Worm (Caenorhabditis elegans) whole organism, young adult: ENCODE data around the gene K05G3.2.

Source experiments
- B0035.1 ChIP-seq: sonication (generic microtip); optimal IDR thresholded peaks from 2 replicates; lab custom pipeline; 2016; ENCODE audit warnings: missing genetic modification characterization, mild to moderate bottlenecking, missing compliant biosample characterization, missing genotype, missing genetic modification reagents
- B0261.1 ChIP-seq: sonication (generic microtip); optimal IDR thresholded peaks from 2 replicates; lab custom pipeline; 2016; ENCODE audit warnings: mild to moderate bottlenecking, missing genetic modification characterization, moderate library complexity, missing compliant biosample characterization
- D2030.7 ChIP-seq: fragments of 200-800 bp; sonication (Bioruptor generic); IDR thresholded peaks from 2 replicates; pipeline ENCODE4 v1.3.6; 2022; ENCODE audit warnings: missing genetic modification reagents, missing genetic modification characterization, missing compliant biosample characterization
- F23B12.7 ChIP-seq: sonication (generic microtip); optimal IDR thresholded peaks from 2 replicates; lab custom pipeline; 2017; ENCODE audit warnings: missing genetic modification characterization, mild to moderate bottlenecking, missing compliant biosample characterization, antibody characterized with exemption, moderate library complexity; ENCODE audit not compliant: insufficient read depth
- F37B4.10 ChIP-seq: fragments of 200-800 bp; sonication (Bioruptor generic); IDR thresholded peaks from 2 replicates; pipeline ENCODE4 v1.3.6; 2022; ENCODE audit warnings: missing genetic modification characterization, missing compliant biosample characterization
- F49E8.2 ChIP-seq: sonication (generic microtip); optimal IDR thresholded peaks from 3 replicates; lab custom pipeline; 2017; ENCODE audit warnings: missing genetic modification characterization, mild to moderate bottlenecking, missing compliant biosample characterization, antibody characterized with exemption, moderate library complexity; ENCODE audit not compliant: insufficient read depth
- Y53F4B.3 ChIP-seq: fragments of 200-800 bp; sonication (Bioruptor generic); IDR thresholded peaks from 2 replicates; pipeline ENCODE4 v1.3.6; 2022; ENCODE audit warnings: missing genetic modification reagents, missing genetic modification characterization, missing compliant biosample characterization
- Y79H2A.3 ChIP-seq: fragments of 200-800 bp; sonication (Bioruptor generic); conservative IDR thresholded peaks from 2 replicates; pipeline ENCODE4 v1.3.6; 2022; ENCODE audit warnings: missing genetic modification reagents, missing genetic modification characterization, missing compliant biosample characterization
- ZK185.1 ChIP-seq: sonication (generic microtip); optimal IDR thresholded peaks from 2 replicates; lab custom pipeline; 2016; ENCODE audit warnings: mild to moderate bottlenecking, missing genetic modification characterization, missing compliant biosample characterization; ENCODE audit not compliant: poor library complexity, severe bottlenecking
- aptf-2 ChIP-seq: fragments of 200-800 bp; sonication (Bioruptor generic); conservative IDR thresholded peaks from 2 replicates; pipeline ENCODE4 v1.3.6; 2022; ENCODE audit warnings: missing genetic modification reagents, missing genetic modification characterization, missing compliant biosample characterization
- aptf-3 ChIP-seq: fragments of 200-800 bp; sonication (Bioruptor generic); IDR thresholded peaks from 2 replicates; pipeline ENCODE4 v1.3.6; 2022; ENCODE audit warnings: missing genetic modification characterization, missing compliant biosample characterization
- atf-7 ChIP-seq: sonication (generic microtip); optimal IDR thresholded peaks from 2 replicates; lab custom pipeline; 2017; ENCODE audit warnings: mild to moderate bottlenecking, missing genetic modification characterization, missing compliant biosample characterization
- bed-1 ChIP-seq: fragments of 200-800 bp; sonication (Bioruptor generic); IDR thresholded peaks from 2 replicates; pipeline ENCODE4 v1.3.6; 2022; ENCODE audit warnings: missing genetic modification reagents, missing genetic modification characterization, missing compliant biosample characterization
- ccch-3 ChIP-seq: fragments of 200-800 bp; sonication (Bioruptor generic); optimal IDR thresholded peaks from 2 replicates; lab custom pipeline; 2018; ENCODE audit warnings: mild to moderate bottlenecking, missing genetic modification characterization, missing compliant biosample characterization
- cebp-1 ChIP-seq, 2 experiments: fragments of 200-800 bp in 1 of 2; sonication (Bioruptor generic) in 1 of 2; sonication (generic microtip) in 1 of 2; IDR thresholded peaks in 1 of 2; optimal IDR thresholded peaks in 1 of 2; 2 replicates each; pipeline versions ENCODE4 v1.3.6 to Lab custom; 2017 to 2022; ENCODE audit warnings: missing compliant biosample characterization in 2 of 2, missing genetic modification characterization in 2 of 2, mild to moderate bottlenecking in 1 of 2, missing genetic modification reagents in 1 of 2, moderate library complexity in 1 of 2
- cebp-2 ChIP-seq: fragments of 200-800 bp; sonication (Bioruptor generic); IDR thresholded peaks from 2 replicates; pipeline ENCODE4 v1.3.6; 2022; ENCODE audit warnings: missing genetic modification characterization, missing compliant biosample characterization
- ceh-27 ChIP-seq: fragments of 200-800 bp; sonication (Bioruptor generic); optimal IDR thresholded peaks from 2 replicates; lab custom pipeline; 2018; ENCODE audit warnings: mild to moderate bottlenecking, missing genetic modification characterization, moderate library complexity, missing compliant biosample characterization
- ceh-79 ChIP-seq: sonication (generic microtip); optimal IDR thresholded peaks from 2 replicates; lab custom pipeline; 2017; ENCODE audit warnings: mild to moderate bottlenecking, missing genetic modification characterization, missing compliant biosample characterization
- ceh-91 ChIP-seq: fragments of 200-800 bp; sonication (Bioruptor generic); IDR thresholded peaks from 2 replicates; pipeline ENCODE4 v1.3.6; 2022; ENCODE audit warnings: missing genetic modification reagents, missing genetic modification characterization, missing compliant biosample characterization
- die-1 ChIP-seq: sonication (generic microtip); optimal IDR thresholded peaks from 2 replicates; lab custom pipeline; 2016; ENCODE audit warnings: missing genotype, mild to moderate bottlenecking, missing genetic modification characterization, missing compliant biosample characterization
- dpl-1 ChIP-seq: fragments of 150-350 bp; optimal IDR thresholded peaks from 2 replicates; lab custom pipeline; 2014; ENCODE audit warnings: missing biosample characterization, missing genetic modification reagents, missing genetic modification characterization
- efl-1 ChIP-seq: fragments of 150-350 bp; optimal IDR thresholded peaks from 2 replicates; lab custom pipeline; 2014; ENCODE audit warnings: missing biosample characterization, missing genetic modification reagents, missing genetic modification characterization
- him-1 ChIP-seq: sonication (generic microtip); optimal IDR thresholded peaks from 2 replicates; lab custom pipeline; 2016; ENCODE audit warnings: missing genotype, missing genetic modification reagents, missing genetic modification characterization, missing compliant biosample characterization
- hmg-20 ChIP-seq: fragments of 200-800 bp; sonication (Bioruptor generic); IDR thresholded peaks from 2 replicates; pipeline ENCODE4 v1.3.6; 2022; ENCODE audit warnings: missing genetic modification reagents, missing genetic modification characterization, missing compliant biosample characterization
- hsf-1 ChIP-seq: fragments of 200-800 bp; sonication (Bioruptor generic); IDR thresholded peaks from 2 replicates; pipeline ENCODE4 v1.3.6; 2022; ENCODE audit warnings: missing genetic modification reagents, missing genetic modification characterization, missing compliant biosample characterization
- lin-26 ChIP-seq: fragments of 200-800 bp; sonication (Bioruptor generic); IDR thresholded peaks from 2 replicates; pipeline ENCODE4 v1.3.6; 2022; ENCODE audit warnings: missing genetic modification reagents, missing genetic modification characterization, missing compliant biosample characterization
- lin-54 ChIP-seq: fragments of 200-800 bp; sonication (Bioruptor generic); optimal IDR thresholded peaks from 2 replicates; lab custom pipeline; 2018; ENCODE audit warnings: mild to moderate bottlenecking, missing genetic modification characterization, missing compliant biosample characterization
- lir-1 ChIP-seq: fragments of 200-800 bp; sonication (Bioruptor generic); conservative IDR thresholded peaks from 2 replicates; pipeline ENCODE4 v1.3.6; 2022; ENCODE audit warnings: missing genetic modification reagents, missing genetic modification characterization, missing compliant biosample characterization
- madf-10 ChIP-seq: sonication (generic microtip); optimal IDR thresholded peaks from 2 replicates; lab custom pipeline; 2016; ENCODE audit warnings: mild to moderate bottlenecking, missing genetic modification characterization, missing compliant biosample characterization
- madf-6 ChIP-seq: fragments of 200-800 bp; sonication (Bioruptor generic); IDR thresholded peaks from 2 replicates; pipeline ENCODE4 v1.3.6; 2022; ENCODE audit warnings: missing genetic modification reagents, missing genetic modification characterization, missing compliant biosample characterization
- mel-28 ChIP-seq: sonication (generic microtip); optimal IDR thresholded peaks from 2 replicates; lab custom pipeline; 2016; ENCODE audit warnings: borderline replicate concordance, mild to moderate bottlenecking, missing genetic modification characterization, missing compliant biosample characterization
- mes-4 ChIP-seq: sonication (generic microtip); optimal IDR thresholded peaks from 2 replicates; lab custom pipeline; 2016; ENCODE audit warnings: missing genotype, missing genetic modification characterization, missing compliant biosample characterization
- nfyb-1 ChIP-seq: fragments of 200-800 bp; sonication (Bioruptor generic); IDR thresholded peaks from 2 replicates; pipeline ENCODE4 v1.3.6; 2022; ENCODE audit warnings: missing genetic modification reagents, missing genetic modification characterization, missing compliant biosample characterization
- nhr-27 ChIP-seq: fragments of 200-800 bp; sonication (Bioruptor generic); optimal IDR thresholded peaks from 2 replicates; lab custom pipeline; 2018; ENCODE audit warnings: mild to moderate bottlenecking, missing genetic modification characterization, moderate library complexity, missing compliant biosample characterization
- nhr-80 ChIP-seq: sonication (generic microtip); optimal IDR thresholded peaks from 2 replicates; lab custom pipeline; 2016; ENCODE audit warnings: missing genetic modification characterization, missing compliant biosample characterization
- nhr-90 ChIP-seq: sonication (generic microtip); optimal IDR thresholded peaks from 2 replicates; lab custom pipeline; 2016; ENCODE audit warnings: missing genotype, mild to moderate bottlenecking, missing genetic modification characterization, missing compliant biosample characterization
- pha-4 ChIP-seq: fragments of 150-350 bp; sonication (generic microtip); optimal IDR thresholded peaks from 2 replicates; lab custom pipeline; 2014; ENCODE audit warnings: missing biosample characterization, missing genetic modification reagents, missing genetic modification characterization
- rcor-1 ChIP-seq: fragments of 200-800 bp; sonication (Bioruptor generic); IDR thresholded peaks from 2 replicates; pipeline ENCODE4 v1.3.6; 2022; ENCODE audit warnings: missing genetic modification reagents, missing genetic modification characterization, missing compliant biosample characterization
- sdz-38 ChIP-seq: sonication (generic microtip); optimal IDR thresholded peaks from 2 replicates; lab custom pipeline; 2016; ENCODE audit warnings: missing genotype, missing genetic modification characterization, missing compliant biosample characterization
- snpc-3.4 ChIP-seq: sonication (generic microtip); optimal IDR thresholded peaks from 2 replicates; lab custom pipeline; 2017; ENCODE audit warnings: missing genetic modification characterization, mild to moderate bottlenecking, missing compliant biosample characterization, antibody characterized with exemption, moderate library complexity, missing genotype, missing genetic modification reagents
- snpc-4 ChIP-seq, 5 experiments: fragments of 150-350 bp in 1 of 5; sonication (generic microtip) in 4 of 5; optimal IDR thresholded peaks; 2 replicates each; lab custom pipeline; 2014 to 2018; ENCODE audit warnings: missing genetic modification characterization in 5 of 5, missing biosample characterization in 3 of 5, antibody characterized with exemption in 2 of 5, mild to moderate bottlenecking in 2 of 5, missing compliant biosample characterization in 2 of 5, missing genotype in 2 of 5, moderate library complexity in 2 of 5, missing genetic modification reagents in 1 of 5
- sptf-2 ChIP-seq: fragments of 200-800 bp; sonication (Bioruptor generic); optimal IDR thresholded peaks from 2 replicates; lab custom pipeline; 2018; ENCODE audit warnings: mild to moderate bottlenecking, missing genetic modification characterization, missing compliant biosample characterization
- tbp1 ChIP-seq: fragments of 200-800 bp; sonication (Bioruptor generic); optimal IDR thresholded peaks from 2 replicates; lab custom pipeline; 2018; ENCODE audit warnings: mild to moderate bottlenecking, missing genetic modification characterization, missing compliant biosample characterization
- tlf-1 ChIP-seq: fragments of 200-800 bp; sonication (Bioruptor generic); optimal IDR thresholded peaks from 2 replicates; lab custom pipeline; 2018; ENCODE audit warnings: mild to moderate bottlenecking, missing genetic modification characterization, missing compliant biosample characterization
- ztf-18 ChIP-seq: sonication (generic microtip); optimal IDR thresholded peaks from 2 replicates; lab custom pipeline; 2016; ENCODE audit warnings: missing genotype, mild to moderate bottlenecking, missing genetic modification characterization, missing compliant biosample characterization
- ztf-25 ChIP-seq: fragments of 200-800 bp; sonication (Bioruptor generic); IDR thresholded peaks from 2 replicates; pipeline ENCODE4 v1.3.6; 2022; ENCODE audit warnings: missing genetic modification reagents, missing genetic modification characterization, missing compliant biosample characterization
- ztf-3 ChIP-seq: fragments of 200-800 bp; sonication (Bioruptor generic); optimal IDR thresholded peaks from 2 replicates; lab custom pipeline; 2018; ENCODE audit warnings: mild to moderate bottlenecking, missing genetic modification characterization, missing compliant biosample characterization

The K05G3.2 gene

DNA sequence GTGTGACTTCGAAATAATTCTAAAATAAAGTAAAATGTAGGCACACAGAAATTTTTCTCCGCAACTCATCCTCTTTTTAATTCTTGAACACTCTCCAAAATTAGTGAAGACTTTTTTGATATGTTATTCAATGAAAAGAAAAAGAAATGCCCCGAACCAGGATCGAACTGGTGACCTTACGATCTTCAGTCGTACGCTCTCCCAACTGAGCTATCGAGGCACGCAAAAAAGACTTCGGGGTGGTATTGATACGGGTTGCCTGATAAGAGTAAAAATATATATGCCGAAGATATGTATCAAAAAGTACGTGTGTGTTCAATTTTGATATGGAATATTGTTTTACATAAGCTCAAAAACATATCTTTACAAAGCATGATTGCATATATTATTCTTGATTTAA, 8.3 kb downstream of the K05G3.2 start:
- TF ChIP-seq lir-1 (no peak), hsf-1 (GFP tag; lab: Robert Waterston, UW) (peak; percentile 43; the same call in 1 of the 2 replicates), die-1 (tag; lab: Kevin White, UChicago) (peak; percentile 67), B0261.1 (tag; lab: Kevin White, UChicago) (peak; percentile 74), sdz-38 (tag; lab: Kevin White, UChicago) (no peak), aptf-3 (GFP tag; lab: Robert Waterston, UW) (no peak), snpc-3.4 (peak; percentile 85), nfyb-1 (GFP tag; lab: Robert Waterston, UW) (no peak), hmg-20 (GFP tag; lab: Robert Waterston, UW) (no peak), ceh-91 (no peak), mes-4 (peak; percentile 6), nhr-90 (tag; lab: Kevin White, UChicago) (peak; percentile 42), madf-6 (GFP tag; lab: Robert Waterston, UW) (no peak), dpl-1 (peak; percentile 5), atf-7 (tag; lab: Kevin White, UChicago) (no peak), aptf-2 (GFP tag; lab: Robert Waterston, UW) (no peak), F37B4.10 (GFP tag; lab: Robert Waterston, UW) (no peak), ceh-27 (GFP tag; lab: Kevin White, UChicago) (no peak), D2030.7 (GFP tag; lab: Robert Waterston, UW) (peak; percentile 71), mel-28 (tag; lab: Kevin White, UChicago) (no peak), ccch-3 (GFP tag; lab: Kevin White, UChicago) (no peak), tlf-1 (no peak), efl-1 (GFP tag; lab: Kevin White, UChicago) (no peak), F23B12.7 (peak; percentile 38), rcor-1 (GFP tag; lab: Robert Waterston, UW) (peak; percentile 30; the same call in 1 of the 2 replicates), nhr-27 (tag; lab: Kevin White, UChicago) (no peak), snpc-4 (GFP tag; optimal IDR thresholded peaks at IDR 0.05; lab: Kevin White, UChicago) (peak; percentile 69), snpc-4 (tag; optimal IDR thresholded peaks at IDR 0.05; lab: Kevin White, UChicago) (peak in 2 of 4 experiments; percentile 32 to 70), madf-10 (tag; lab: Kevin White, UChicago) (peak; percentile 10), sptf-2 (GFP tag; lab: Kevin White, UChicago) (no peak), nhr-80 (tag; lab: Kevin White, UChicago) (peak; percentile 14), ztf-25 (GFP tag; lab: Robert Waterston, UW) (0 out of 2 replicates have a peak, but pooled peaks have one; percentile 38), ztf-18 (peak; percentile 45), ceh-79 (tag; lab: Kevin White, UChicago) (no peak), B0035.1 (tag; lab: Kevin White, UChicago) (no peak), tbp1 (GFP tag; lab: Kevin White, UChicago) (peak; percentile 92), Y79H2A.3 (GFP tag; lab: Robert Waterston, UW) (no peak), Y53F4B.3 (GFP tag; lab: Robert Waterston, UW) (no peak), cebp-2 (no peak), him-1 (tag; lab: Kevin White, UChicago) (peak; percentile 75), lin-54 (GFP tag; lab: Kevin White, UChicago) (no peak), pha-4 (tag; lab: Kevin White, UChicago) (no peak), bed-1 (GFP tag; lab: Robert Waterston, UW) (no peak), ZK185.1 (tag; lab: Kevin White, UChicago) (peak; percentile 48), lin-26 (GFP tag; lab: Robert Waterston, UW) (peak; percentile 76), cebp-1 (GFP tag; IDR thresholded peaks at IDR 0.05; lab: Robert Waterston, UW) (no peak), cebp-1 (tag; optimal IDR thresholded peaks at IDR 0.05; lab: Kevin White, UChicago) (no peak), ztf-3 (GFP tag; lab: Kevin White, UChicago) (no peak), F49E8.2 (no peak)
